Fruit fly (Drosophila melanogaster): ENCODE data around the gene CG4907.

Gene CG4907

DNA sequence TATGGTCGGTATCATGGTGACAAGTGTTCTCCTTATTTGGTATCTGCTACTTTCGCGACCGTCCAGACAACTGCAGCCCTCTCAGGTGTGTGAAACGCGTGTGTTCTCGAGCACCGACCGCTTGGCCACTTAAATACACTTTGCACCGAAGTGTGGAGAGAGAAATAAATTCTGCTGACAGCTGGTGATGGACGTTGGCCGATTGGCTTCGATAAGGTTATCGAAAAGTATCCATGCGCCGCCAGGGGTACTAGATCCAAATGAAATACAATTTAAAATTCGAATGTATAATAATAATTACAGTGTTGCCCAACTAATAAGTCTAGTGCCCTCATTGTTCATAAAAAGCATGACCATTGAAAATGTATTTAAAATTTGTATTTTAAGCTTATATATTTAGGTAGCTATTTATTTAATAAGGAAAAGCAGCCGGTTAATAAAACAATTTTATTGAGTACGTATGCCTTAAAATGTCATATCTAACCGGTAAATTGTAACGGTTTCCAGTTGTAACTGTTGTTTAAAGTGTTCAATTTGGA, 24.2 kb downstream of the CG4907 start, which contains the start of the genes Gclm and CG17625 (continued):
- TF ChIP-seq CG6689 (GFP tag; IDR thresholded peaks at IDR 0.05) = peak; percentile 60; the same call in 1 of the 2 replicates
- peak; percentile 36; the same call in 1 of the 2 replicates for TF ChIP-seq peb (GFP tag; IDR thresholded peaks at IDR 0.05)
- peak in 1 of 2 experiments; percentile 14 for TF ChIP-seq crp (GFP tag; optimal IDR thresholded peaks at IDR 0.05)
- TF ChIP-seq dpn (GFP tag; optimal IDR thresholded peaks at IDR 0.05) = peak; percentile 21 to 55
- peak; percentile 84 for TF ChIP-seq CG14710 (tag; optimal IDR thresholded peaks at IDR 0.05)
- TF ChIP-seq CG9876 (GFP tag; optimal IDR thresholded peaks at IDR 0.05) = no peak
- TF ChIP-seq CG10209 (GFP tag; optimal IDR thresholded peaks at IDR 0.05) = peak; percentile 19
- peak; percentile 50 for TF ChIP-seq PHDP (tag; optimal IDR thresholded peaks at IDR 0.05)
- TF ChIP-seq CG30020 (tag; optimal IDR thresholded peaks at IDR 0.05) = peak; percentile 51
- TF ChIP-seq wdn (GFP tag; IDR thresholded peaks at IDR 0.05) = 0 out of 2 replicates have a peak, but pooled peaks have one; percentile 11
- TF ChIP-seq CG7372 (GFP tag; IDR thresholded peaks at IDR 0.05) = peak; percentile 27; the same call in 1 of the 2 replicates
- TF ChIP-seq Ets97D (GFP tag; optimal IDR thresholded peaks at IDR 0.05) = peak; percentile 77
- TF ChIP-seq scrt (GFP tag; optimal IDR thresholded peaks at IDR 0.05) = peak; percentile 24
- TF ChIP-seq HLHmδ (GFP tag; optimal IDR thresholded peaks at IDR 0.05) = peak; percentile 92
- TF ChIP-seq CG2129 (GFP tag; IDR thresholded peaks at IDR 0.05; ENCODE audit: partially characterized antibody) = peak; percentile 49; the same call in 1 of the 2 replicates
- TF ChIP-seq trh (GFP tag; optimal IDR thresholded peaks at IDR 0.05) = no peak
- TF ChIP-seq az2 (GFP tag; optimal IDR thresholded peaks at IDR 0.05) = no peak
- peak; percentile 7 for TF ChIP-seq CG15601 (tag; optimal IDR thresholded peaks at IDR 0.05)
- peak; percentile 46 to 52 for TF ChIP-seq Hr51 (GFP tag; optimal IDR thresholded peaks at IDR 0.05)
- no peak for TF ChIP-seq abd-A (tag; optimal IDR thresholded peaks at IDR 0.05)
- TF ChIP-seq jumu (GFP tag; optimal IDR thresholded peaks at IDR 0.05) = peak; percentile 3
- peak; percentile 64 for TF ChIP-seq YL-1 (GFP tag; optimal IDR thresholded peaks at IDR 0.05)
- peak; percentile 29 for TF ChIP-seq Dad (GFP tag; optimal IDR thresholded peaks at IDR 0.05)
- no peak for TF ChIP-seq D (optimal IDR thresholded peaks at IDR 0.05)
- TF ChIP-seq D (GFP tag; optimal IDR thresholded peaks at IDR 0.05) = no peak
- TF ChIP-seq Lim3 (GFP tag; IDR thresholded peaks at IDR 0.05) = no peak
- peak; percentile 75; the same call in 1 of the 2 replicates for TF ChIP-seq Ptx1 (GFP tag; IDR thresholded peaks at IDR 0.05)
- peak; percentile 60 for TF ChIP-seq Nf-YC (tag; optimal IDR thresholded peaks at IDR 0.05)
- peak; percentile 82 for TF ChIP-seq pzg (GFP tag; optimal IDR thresholded peaks at IDR 0.05)
- TF ChIP-seq nau (GFP tag; optimal IDR thresholded peaks at IDR 0.05) = no peak
- TF ChIP-seq MTF-1 (GFP tag; optimal IDR thresholded peaks at IDR 0.05; ENCODE audit: borderline replicate concordance) = peak; percentile 7
- TF ChIP-seq CG30431 (GFP tag; optimal IDR thresholded peaks at IDR 0.05) = no peak
- TF ChIP-seq ro (GFP tag; IDR thresholded peaks at IDR 0.05) = no peak
- TF ChIP-seq HLH54F (GFP tag; optimal IDR thresholded peaks at IDR 0.05) = peak; percentile 49
- peak; percentile 32 for TF ChIP-seq CTCF (GFP tag; optimal IDR thresholded peaks at IDR 0.05)
- no peak for TF ChIP-seq sens-2 (GFP tag; IDR thresholded peaks at IDR 0.05)
- peak; percentile 99 for TF ChIP-seq MESR4 (GFP tag; optimal IDR thresholded peaks at IDR 0.05)
- TF ChIP-seq CG15514 (GFP tag; optimal IDR thresholded peaks at IDR 0.05) = peak; percentile 83
- peak; percentile 49; the same call in 1 of the 2 replicates for TF ChIP-seq CG14441 (GFP tag; IDR thresholded peaks at IDR 0.05)
- peak; percentile 36 for TF ChIP-seq CG10979 (tag; optimal IDR thresholded peaks at IDR 0.05)
- TF ChIP-seq Nf-YA (GFP tag; IDR thresholded peaks at IDR 0.05) = no peak
- TF ChIP-seq Oaz (GFP tag; IDR thresholded peaks at IDR 0.05) = peak; percentile 35; the same call in 1 of the 2 replicates
- TF ChIP-seq CG3726 (GFP tag; IDR thresholded peaks at IDR 0.05) = no peak
- TF ChIP-seq Ets65A (GFP tag) = peak; percentile 69
- peak; percentile 54 for TF ChIP-seq NfI (GFP tag; optimal IDR thresholded peaks at IDR 0.05)
- no peak for TF ChIP-seq CG3407 (GFP tag; optimal IDR thresholded peaks at IDR 0.05)
- peak; percentile 29 for TF ChIP-seq Lhr (GFP tag; optimal IDR thresholded peaks at IDR 0.05)
- no peak for TF ChIP-seq CG8281 (tag; optimal IDR thresholded peaks at IDR 0.05)
- TF ChIP-seq CG11085 (GFP tag; IDR thresholded peaks at IDR 0.05) = no peak
- peak; percentile 76 for TF ChIP-seq Scr (GFP tag; IDR thresholded peaks at IDR 0.05; ENCODE audit: partially characterized antibody)

Data from whole organism, embryonic.